Worm (Caenorhabditis elegans) whole organism, young adult: Measurements from ENCODE around the gene ZC190.10.
"Not testable (repeated sequence)": the region's sequence is repeated elsewhere in the genome, so short reads cannot be mapped to it uniquely, and the experiment has no call there.

Experiments
- B0035.1 ChIP-seq: sonication (generic microtip); optimal IDR thresholded peaks from 2 replicates; lab custom pipeline; 2016; ENCODE audit warnings: missing genetic modification characterization, mild to moderate bottlenecking, missing compliant biosample characterization, missing genotype, missing genetic modification reagents
- F49E8.2 ChIP-seq: sonication (generic microtip); optimal IDR thresholded peaks from 3 replicates; lab custom pipeline; 2017; ENCODE audit warnings: missing genetic modification characterization, mild to moderate bottlenecking, missing compliant biosample characterization, antibody characterized with exemption, moderate library complexity; ENCODE audit not compliant: insufficient read depth
- ama-1 ChIP-seq, 3 experiments: fragments of 150-350 bp in 1 of 3; sonication (generic microtip) in 2 of 3; optimal IDR thresholded peaks; 2 replicates each; lab custom pipeline; 2014 to 2018; ENCODE audit warnings: missing biosample characterization in 2 of 3, missing genetic modification characterization in 2 of 3, missing genetic modification reagents in 2 of 3
- attf-5 ChIP-seq: fragments of 200-800 bp; sonication (Bioruptor generic); optimal IDR thresholded peaks from 2 replicates; lab custom pipeline; 2018; ENCODE audit warnings: mild to moderate bottlenecking, missing genetic modification characterization, missing compliant biosample characterization
- egl-44 ChIP-seq: fragments of 200-800 bp; sonication (Bioruptor generic); IDR thresholded peaks from 2 replicates; pipeline ENCODE4 v1.3.6; 2022; ENCODE audit warnings: missing genetic modification reagents, missing genetic modification characterization, missing compliant biosample characterization
- nfya-1 ChIP-seq: sonication (generic microtip); optimal IDR thresholded peaks from 2 replicates; lab custom pipeline; 2017; ENCODE audit warnings: antibody characterized with exemption, missing compliant biosample characterization, missing genetic modification characterization, borderline replicate concordance; ENCODE audit not compliant: insufficient read depth
- nhr-80 ChIP-seq: sonication (generic microtip); optimal IDR thresholded peaks from 2 replicates; lab custom pipeline; 2016; ENCODE audit warnings: missing genetic modification characterization, missing compliant biosample characterization
- pha-4 ChIP-seq: fragments of 150-350 bp; sonication (generic microtip); optimal IDR thresholded peaks from 2 replicates; lab custom pipeline; 2014; ENCODE audit warnings: missing biosample characterization, missing genetic modification reagents, missing genetic modification characterization
- rpc-1 ChIP-seq, 2 experiments: fragments of 150-350 bp in 1 of 2; sonication (generic microtip) in 1 of 2; optimal IDR thresholded peaks; 2 replicates each; lab custom pipeline; 2014 to 2018; ENCODE audit warnings: missing biosample characterization in 1 of 2, missing genetic modification characterization in 1 of 2, missing genetic modification reagents in 1 of 2, missing genotype in 1 of 2
- snpc-1.1 ChIP-seq: sonication (generic microtip); optimal IDR thresholded peaks from 2 replicates; lab custom pipeline; 2017; ENCODE audit warnings: missing genetic modification characterization, mild to moderate bottlenecking, missing compliant biosample characterization, antibody characterized with exemption, moderate library complexity, missing genotype, missing genetic modification reagents; ENCODE audit not compliant: insufficient read depth
- snpc-3.4 ChIP-seq: sonication (generic microtip); optimal IDR thresholded peaks from 2 replicates; lab custom pipeline; 2017; ENCODE audit warnings: missing genetic modification characterization, mild to moderate bottlenecking, missing compliant biosample characterization, antibody characterized with exemption, moderate library complexity, missing genotype, missing genetic modification reagents

DNA sequence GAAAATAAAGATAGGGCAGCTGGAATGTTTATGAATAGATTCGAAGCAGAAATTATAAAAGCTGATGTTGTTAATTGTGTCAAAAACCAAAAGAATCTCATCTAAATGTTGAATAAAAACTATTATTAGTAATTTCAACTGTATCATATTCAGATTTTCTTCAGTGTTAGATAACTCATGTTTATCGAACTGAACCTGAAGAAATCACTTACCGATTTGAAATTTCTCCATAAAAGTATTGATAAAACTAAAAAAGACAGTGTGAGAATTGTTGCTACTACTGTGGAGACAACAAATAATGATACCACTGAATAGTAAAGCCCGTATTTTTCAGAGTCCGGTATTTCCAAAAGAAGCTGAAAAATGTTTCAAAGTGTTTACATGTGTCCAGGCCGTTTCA, 26.0 kb upstream of the ZC190.10 start, which contains the start of gene ZC196.8:
- not testable (repeated sequence) for TF ChIP-seq snpc-1.1; nhr-80; B0035.1; rpc-1 (optimal IDR thresholded peaks at IDR 0.05; lab: Kevin White, UChicago); rpc-1 (tag; optimal IDR thresholded peaks at IDR 0.05; lab: Kevin White, UChicago); ama-1 (optimal IDR thresholded peaks at IDR 0.05; lab: Kevin White, UChicago); ama-1 (GFP tag; optimal IDR thresholded peaks at IDR 0.05; lab: Kevin White, UChicago); snpc-3.4 (tag; lab: Kevin White, UChicago); egl-44; attf-5; F49E8.2 (tag; lab: Kevin White, UChicago); nfya-1 (tag; lab: Kevin White, UChicago); pha-4
